Worm (Caenorhabditis elegans) whole organism, L1 larva: ENCODE data around the gene C05E7.3.

ENCODE experiments used
- F16B12.6 ChIP-seq: fragments of 150-350 bp; optimal IDR thresholded peaks from 2 replicates; lab custom pipeline; 2014; ENCODE audit warnings: missing biosample characterization, missing genetic modification characterization
- ets-5 ChIP-seq: fragments of 200-800 bp; sonication (Bioruptor generic); IDR thresholded peaks from 2 replicates; pipeline ENCODE4 v1.3.6; 2022; ENCODE audit warnings: missing genetic modification characterization, missing compliant biosample characterization
- lin-14 ChIP-seq: fragments of 200-800 bp; sonication (Bioruptor generic); optimal IDR thresholded peaks from 2 replicates; lab custom pipeline; 2018; ENCODE audit warnings: mild to moderate bottlenecking, missing genetic modification characterization, moderate library complexity, missing compliant biosample characterization
- mdl-1 ChIP-seq, 2 experiments: fragments of 150-350 bp; optimal IDR thresholded peaks; 2 replicates each; lab custom pipeline; 2014 to 2017; ENCODE audit warnings: missing biosample characterization in 2 of 2, missing genetic modification characterization in 2 of 2, inconsistent platforms in 1 of 2
- mef-2 ChIP-seq: fragments of 150-350 bp; optimal IDR thresholded peaks from 2 replicates; lab custom pipeline; 2014; ENCODE audit warnings: missing biosample characterization, missing genetic modification characterization
- nhr-20 ChIP-seq: sonication (generic microtip); optimal IDR thresholded peaks from 2 replicates; lab custom pipeline; 2016; ENCODE audit warnings: mild to moderate bottlenecking, missing genetic modification characterization, missing compliant biosample characterization
- nhr-47 ChIP-seq: sonication (generic microtip); optimal IDR thresholded peaks from 2 replicates; lab custom pipeline; 2016; ENCODE audit warnings: mild to moderate bottlenecking, missing genetic modification characterization, moderate library complexity, missing compliant biosample characterization
- sptf-1 ChIP-seq: fragments of 150-350 bp; optimal IDR thresholded peaks from 2 replicates; lab custom pipeline; 2014; ENCODE audit warnings: missing biosample characterization, missing genetic modification characterization
- tlp-1 ChIP-seq: fragments of 150-350 bp; optimal IDR thresholded peaks from 2 replicates; lab custom pipeline; 2014; ENCODE audit warnings: missing biosample characterization, missing genetic modification characterization

C05E7.3 gene

DNA sequence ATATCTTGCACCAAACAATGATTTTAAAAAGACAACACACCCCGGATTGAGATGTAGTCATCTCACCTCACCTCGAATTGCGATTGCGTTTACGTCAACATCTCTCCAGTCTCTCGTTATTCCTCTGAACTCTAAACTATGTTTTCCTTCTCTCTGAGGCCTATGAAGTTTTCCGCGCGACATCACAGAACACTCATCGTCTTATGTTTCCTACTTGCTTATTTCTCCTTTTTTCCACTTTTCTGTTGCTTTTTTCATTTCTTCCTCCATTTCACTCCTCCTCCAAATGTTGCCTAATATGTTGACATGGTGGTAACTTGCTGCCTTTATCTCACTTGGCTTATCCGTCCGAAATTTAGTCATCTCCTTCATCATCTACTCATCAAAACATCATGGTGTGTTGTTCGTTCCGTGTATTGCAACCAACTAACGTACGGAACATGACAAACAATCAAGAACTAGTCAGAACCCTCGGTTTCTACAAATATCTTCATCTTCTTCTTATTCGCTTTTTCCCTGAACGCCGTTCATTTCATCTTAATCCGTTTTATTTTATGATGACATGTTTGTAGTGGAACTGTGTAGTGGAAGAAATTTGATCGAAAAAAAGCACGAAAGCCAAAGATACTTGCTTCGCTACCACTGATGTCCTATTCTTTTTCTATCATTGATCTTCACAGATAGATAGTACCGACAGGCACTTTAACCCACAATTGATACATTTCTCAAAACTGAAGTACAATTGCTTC, 47.1 kb downstream of the C05E7.3 start (continued):
- TF ChIP-seq lin-14 (peak; percentile 70), mef-2 (tag; lab: Kevin White, UChicago) (no peak), sptf-1 (tag; lab: Kevin White, UChicago) (no peak), ets-5 (GFP tag; lab: Robert Waterston, UW) (no peak), tlp-1 (tag; lab: Kevin White, UChicago) (no peak), nhr-20 (tag; lab: Kevin White, UChicago) (peak; percentile 55), F16B12.6 (tag; lab: Kevin White, UChicago) (no peak), mdl-1 (tag; optimal IDR thresholded peaks at IDR 0.05; lab: Kevin White, UChicago) (peak in 1 of 2 experiments; percentile 13), nhr-47 (tag; lab: Kevin White, UChicago) (peak; percentile 60)
